4 worm cellular contexts compared by ENCODE assay signal in genomic region chrV:6226530-6227125, ce11.
TF ChIP-seq lines count a peak whose summit lies in the region.

TSS of gene W06H8.6 (minus strand) at chrV:6227010.

TF ChIP-seq in whole organism, L1 larva, 84 proteins besides CTCF, POLR2A, EP300 and RAD21 (continued from another document):
- TF ChIP-seq lir-3 (tag; optimal IDR thresholded peaks at IDR 0.05; lab: Kevin White, UChicago; ENCODE audit: poor library complexity), result no peak
- TF ChIP-seq swsn-7 (tag; optimal IDR thresholded peaks at IDR 0.05; lab: Kevin White, UChicago), result no peak
- peak; percentile 46 for TF ChIP-seq pax-3 (tag; optimal IDR thresholded peaks at IDR 0.05; lab: Kevin White, UChicago)
- no peak for TF ChIP-seq isw-1 (GFP tag; IDR thresholded peaks at IDR 0.05; lab: Robert Waterston, UW)
- peak; percentile 25 for TF ChIP-seq ama-1 (optimal IDR thresholded peaks at IDR 0.05; lab: Kevin White, UChicago)
- TF ChIP-seq C34B4.2 (tag; optimal IDR thresholded peaks at IDR 0.05; lab: Kevin White, UChicago), result no peak
- no peak for TF ChIP-seq nhr-11 (tag; optimal IDR thresholded peaks at IDR 0.05; lab: Kevin White, UChicago)
- TF ChIP-seq fos-1 (tag; optimal IDR thresholded peaks at IDR 0.05; lab: Kevin White, UChicago), result no peak
- no peak for TF ChIP-seq aha-1 (tag; optimal IDR thresholded peaks at IDR 0.05; lab: Kevin White, UChicago)
- TF ChIP-seq C16A3.4 (tag; optimal IDR thresholded peaks at IDR 0.05; lab: Kevin White, UChicago), result no peak
- peak; percentile 37 for TF ChIP-seq ceh-63 (GFP tag; optimal IDR thresholded peaks at IDR 0.05; lab: Kevin White, UChicago)
- TF ChIP-seq hlh-17 (GFP tag; optimal IDR thresholded peaks at IDR 0.05; lab: Kevin White, UChicago; ENCODE audit: borderline replicate concordance), result no peak
- TF ChIP-seq unc-98 (GFP tag; IDR thresholded peaks at IDR 0.05; lab: Robert Waterston, UW), result no peak

TF ChIP-seq in whole organism, L3 larva, 47 proteins besides CTCF, POLR2A, EP300 and RAD21 (continued from another document):
- TF ChIP-seq ama-1 (optimal IDR thresholded peaks at IDR 0.05; lab: Kevin White, UChicago) (peak; percentile 87), hmg-11 (tag; optimal IDR thresholded peaks at IDR 0.05; lab: Kevin White, UChicago) (no peak), R02D3.7 (tag; optimal IDR thresholded peaks at IDR 0.05; lab: Kevin White, UChicago) (no peak), daf-12 (tag; optimal IDR thresholded peaks at IDR 0.05; lab: Kevin White, UChicago) (no peak), jun-1 (tag; optimal IDR thresholded peaks at IDR 0.05; lab: Kevin White, UChicago) (peak; percentile 24), nhr-76 (tag; optimal IDR thresholded peaks at IDR 0.05; lab: Kevin White, UChicago) (no peak), nhr-25 (tag; optimal IDR thresholded peaks at IDR 0.05; lab: Kevin White, UChicago) (no peak), ceh-16 (tag; optimal IDR thresholded peaks at IDR 0.05; lab: Kevin White, UChicago) (no peak)

TF ChIP-seq in whole organism, L4 larva, 104 proteins besides CTCF, POLR2A, EP300 and RAD21 (continued from another document):
- 0 out of 2 replicates have a peak, but pooled peaks have one; percentile 7 for TF ChIP-seq zfp-3 (GFP tag; conservative IDR thresholded peaks at IDR 0.05; lab: Robert Waterston, UW)
- no peak for TF ChIP-seq F10B5.3 (tag; optimal IDR thresholded peaks at IDR 0.05; lab: Kevin White, UChicago)
- 0 out of 2 replicates have a peak, but pooled peaks have one; percentile 46 for TF ChIP-seq egl-43 (GFP tag; IDR thresholded peaks at IDR 0.05; lab: Robert Waterston, UW)
- peak; percentile 53 for TF ChIP-seq php-3 (GFP tag; IDR thresholded peaks at IDR 0.05; lab: Robert Waterston, UW)
- peak; percentile 22 for TF ChIP-seq spr-3 (GFP tag; optimal IDR thresholded peaks at IDR 0.05; lab: Kevin White, UChicago)
- TF ChIP-seq nhr-77 (tag; optimal IDR thresholded peaks at IDR 0.05; lab: Kevin White, UChicago), result no peak
- peak; percentile 55 for TF ChIP-seq sdz-12 (GFP tag; optimal IDR thresholded peaks at IDR 0.05; lab: Kevin White, UChicago)
- TF ChIP-seq unc-62 (GFP tag; optimal IDR thresholded peaks at IDR 0.05 in 1 of 2; lab: Kevin White, UChicago), result peak in 1 of 2 experiments; percentile 83
- TF ChIP-seq unc-62 (tag; optimal IDR thresholded peaks at IDR 0.05; lab: Kevin White, UChicago), result no peak
- TF ChIP-seq dmd-6 (GFP tag; IDR thresholded peaks at IDR 0.05; lab: Robert Waterston, UW), result peak; percentile 33
- peak; percentile 30 for TF ChIP-seq duxl-1 (tag; optimal IDR thresholded peaks at IDR 0.05; lab: Kevin White, UChicago; ENCODE audit: poor library complexity)
- TF ChIP-seq zag-1 (tag; optimal IDR thresholded peaks at IDR 0.05; lab: Kevin White, UChicago), result no peak
- no peak for TF ChIP-seq ztf-7 (tag; optimal IDR thresholded peaks at IDR 0.05; lab: Kevin White, UChicago)
- TF ChIP-seq snpc-1.2 (GFP tag; IDR thresholded peaks at IDR 0.05; lab: Robert Waterston, UW), result 0 out of 2 replicates have a peak, but pooled peaks have one; percentile 41
- TF ChIP-seq tra-1 (GFP tag; IDR thresholded peaks at IDR 0.05; lab: Robert Waterston, UW), result 0 out of 2 replicates have a peak, but pooled peaks have one; percentile 8
- TF ChIP-seq nhr-48 (tag; optimal IDR thresholded peaks at IDR 0.05; lab: Kevin White, UChicago), result peak; percentile 14

TF ChIP-seq in whole organism, young adult, 124 proteins besides CTCF, POLR2A, EP300 and RAD21 (continued from another document):
- TF ChIP-seq lin-54 (GFP tag; optimal IDR thresholded peaks at IDR 0.05; lab: Kevin White, UChicago), result peak; percentile 20
- TF ChIP-seq ekl-4 (GFP tag; IDR thresholded peaks at IDR 0.05; lab: Robert Waterston, UW), result no peak
- no peak for TF ChIP-seq ceh-100 (GFP tag; IDR thresholded peaks at IDR 0.05; lab: Robert Waterston, UW)
- no peak for TF ChIP-seq let-526 (GFP tag; IDR thresholded peaks at IDR 0.05; lab: Robert Waterston, UW)
- no peak for TF ChIP-seq lin-40 (tag; optimal IDR thresholded peaks at IDR 0.05; lab: Kevin White, UChicago)
- TF ChIP-seq aptf-2 (GFP tag; conservative IDR thresholded peaks at IDR 0.05; lab: Robert Waterston, UW), result no peak
- TF ChIP-seq D2030.7 (GFP tag; IDR thresholded peaks at IDR 0.05; lab: Robert Waterston, UW), result no peak
- TF ChIP-seq let-607 (tag; optimal IDR thresholded peaks at IDR 0.05; lab: Kevin White, UChicago), result peak in 1 of 2 experiments; percentile 34
- no peak for TF ChIP-seq ztf-28 (GFP tag; IDR thresholded peaks at IDR 0.05; lab: Robert Waterston, UW)
- TF ChIP-seq Y56A3A.18 (GFP tag; IDR thresholded peaks at IDR 0.05; lab: Robert Waterston, UW), result peak; percentile 31; the same call in 1 of the 2 replicates
- no peak for TF ChIP-seq ZK185.1 (tag; optimal IDR thresholded peaks at IDR 0.05; lab: Kevin White, UChicago; ENCODE audit: poor library complexity, severe bottlenecking)
- 0 out of 2 replicates have a peak, but pooled peaks have one; percentile 20 for TF ChIP-seq Y79H2A.3 (GFP tag; conservative IDR thresholded peaks at IDR 0.05; lab: Robert Waterston, UW)
- TF ChIP-seq sea-2 (GFP tag; IDR thresholded peaks at IDR 0.05; lab: Robert Waterston, UW), result no peak
- TF ChIP-seq athp-1 (tag; optimal IDR thresholded peaks at IDR 0.05; lab: Kevin White, UChicago), result peak; percentile 28
- TF ChIP-seq Y95B8A.8 (GFP tag; IDR thresholded peaks at IDR 0.05; lab: Robert Waterston, UW), result no peak
- no peak for TF ChIP-seq rcor-1 (GFP tag; IDR thresholded peaks at IDR 0.05; lab: Robert Waterston, UW)
- no peak for TF ChIP-seq ceh-91 (GFP tag; IDR thresholded peaks at IDR 0.05; lab: Robert Waterston, UW)
- no peak for TF ChIP-seq gei-17 (GFP tag; optimal IDR thresholded peaks at IDR 0.05; lab: Kevin White, UChicago)
- no peak for TF ChIP-seq bed-2 (GFP tag; IDR thresholded peaks at IDR 0.05; lab: Robert Waterston, UW)
- no peak for TF ChIP-seq F10E7.11 (tag; optimal IDR thresholded peaks at IDR 0.05; lab: Kevin White, UChicago)
- no peak for TF ChIP-seq ceh-27 (GFP tag; optimal IDR thresholded peaks at IDR 0.05; lab: Kevin White, UChicago)
- no peak for TF ChIP-seq madf-3 (GFP tag; IDR thresholded peaks at IDR 0.05; lab: Robert Waterston, UW)
- no peak for TF ChIP-seq K11D2.4 (GFP tag; IDR thresholded peaks at IDR 0.05; lab: Robert Waterston, UW)
- no peak for TF ChIP-seq B0035.1 (tag; optimal IDR thresholded peaks at IDR 0.05; lab: Kevin White, UChicago)
- TF ChIP-seq chd-7 (tag; optimal IDR thresholded peaks at IDR 0.05; lab: Kevin White, UChicago), result peak; percentile 41
- TF ChIP-seq ztf-25 (GFP tag; IDR thresholded peaks at IDR 0.05; lab: Robert Waterston, UW), result 0 out of 2 replicates have a peak, but pooled peaks have one; percentile 54
- no peak for TF ChIP-seq mxl-1 (tag; optimal IDR thresholded peaks at IDR 0.05; lab: Kevin White, UChicago)
- peak; percentile 63 for TF ChIP-seq ets-4 (GFP tag; optimal IDR thresholded peaks at IDR 0.05; lab: Kevin White, UChicago)
- peak; percentile 13 for TF ChIP-seq madf-10 (tag; optimal IDR thresholded peaks at IDR 0.05; lab: Kevin White, UChicago)
- TF ChIP-seq sptf-2 (GFP tag; optimal IDR thresholded peaks at IDR 0.05; lab: Kevin White, UChicago), result no peak
- TF ChIP-seq fkh-3 (tag; optimal IDR thresholded peaks at IDR 0.05; lab: Kevin White, UChicago), result no peak
TF ChIP-seq in whole organism, young adult: peak in this region for 21.
